Worm (Caenorhabditis elegans) whole organism, midembryonic: Measurements from ENCODE around the gene K07H8.12.

Experiments
- cog-1 ChIP-seq: sonication (generic microtip); optimal IDR thresholded peaks from 2 replicates; lab custom pipeline; 2016; ENCODE audit warnings: missing genetic modification characterization, missing compliant biosample characterization
- flt-1 ChIP-seq: fragments of 200-800 bp; sonication (Bioruptor generic); IDR thresholded peaks from 2 replicates; pipeline ENCODE4 v1.3.6; 2022; ENCODE audit warnings: missing genetic modification characterization, missing compliant biosample characterization
- klf-2 ChIP-seq: fragments of 200-800 bp; sonication (Bioruptor generic); conservative IDR thresholded peaks from 2 replicates; pipeline ENCODE4 v1.3.6; 2022; ENCODE audit warnings: missing genetic modification reagents, missing genetic modification characterization, missing compliant biosample characterization
- med-1 ChIP-seq: sonication (generic microtip); optimal IDR thresholded peaks from 2 replicates; lab custom pipeline; 2017; ENCODE audit warnings: missing genetic modification characterization, mild to moderate bottlenecking, missing compliant biosample characterization, antibody characterized with exemption, missing genetic modification reagents; ENCODE audit not compliant: insufficient read depth
- ref-1 ChIP-seq: fragments of 200-800 bp; sonication (Bioruptor generic); conservative IDR thresholded peaks from 2 replicates; pipeline ENCODE4 v1.3.6; 2022; ENCODE audit warnings: missing genetic modification reagents, missing genetic modification characterization, missing compliant biosample characterization
- tab-1 ChIP-seq: fragments of 200-800 bp; sonication (Bioruptor generic); IDR thresholded peaks from 2 replicates; pipeline ENCODE4 v1.3.6; 2022; ENCODE audit warnings: missing genetic modification characterization, missing compliant biosample characterization
- ztf-23 ChIP-seq: fragments of 200-800 bp; sonication (Bioruptor generic); IDR thresholded peaks from 2 replicates; pipeline ENCODE4 v1.3.6; 2022; ENCODE audit warnings: missing genetic modification reagents, missing genetic modification characterization, missing compliant biosample characterization

DNA sequence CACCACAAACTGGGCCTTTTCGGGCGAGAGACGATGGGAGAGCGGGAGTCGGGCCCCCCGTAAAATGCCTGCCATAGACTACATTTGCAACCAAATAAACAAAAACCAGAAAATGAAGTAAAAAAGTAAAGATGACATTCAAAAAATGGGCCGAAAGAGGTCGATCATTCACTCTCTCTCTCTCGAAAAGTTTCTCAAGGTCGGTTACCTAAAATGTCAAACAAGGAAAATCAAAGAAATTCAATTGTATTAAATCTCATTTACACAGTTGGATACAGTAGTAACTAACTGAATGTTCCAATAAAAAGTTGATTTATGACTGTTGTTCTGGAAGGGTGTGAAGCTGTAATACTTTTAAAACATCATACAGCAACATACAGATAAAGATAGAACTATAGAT lies 42.3 kb upstream of the K07H8.12 start:
- no peak for TF ChIP-seq med-1 (GFP tag; lab: Kevin White, UChicago)
- no peak for TF ChIP-seq klf-2 (GFP tag; lab: Robert Waterston, UW)
- no peak for TF ChIP-seq tab-1 (GFP tag; lab: Robert Waterston, UW)
- TF ChIP-seq cog-1, result no peak
- TF ChIP-seq flt-1 (GFP tag; lab: Robert Waterston, UW), result no peak
- no peak for TF ChIP-seq ref-1 (GFP tag; lab: Robert Waterston, UW)
- TF ChIP-seq ztf-23, result no peak
